Worm (Caenorhabditis elegans): ENCODE data around the gene mdt-29.

- TF ChIP-seq nhr-237 (tag; optimal IDR thresholded peaks at IDR 0.05) (no peak), nhr-28 (tag; optimal IDR thresholded peaks at IDR 0.05) (no peak), elt-1 (tag; optimal IDR thresholded peaks at IDR 0.05) (no peak), nhr-77 (tag; optimal IDR thresholded peaks at IDR 0.05) (no peak)
These were observed 29.1 kb upstream of the mdt-29 start, which contains the start of gene tyr-2 for ce11 chrIII:13743922-13744321.

All from whole organism, L3 larva.